Worm (Caenorhabditis elegans) whole organism, early embryonic: ENCODE results near the gene odd-2.

ENCODE experiments used
- B0310.2 ChIP-seq: sonication (generic microtip); optimal IDR thresholded peaks from 2 replicates; lab custom pipeline; 2016; ENCODE audit warnings: mild to moderate bottlenecking, missing genetic modification characterization, missing compliant biosample characterization
- ama-1 ChIP-seq: fragments of 150-350 bp; optimal IDR thresholded peaks from 2 replicates; lab custom pipeline; 2014
- ceh-13 ChIP-seq: fragments of 200-800 bp; sonication (Bioruptor generic); optimal IDR thresholded peaks from 2 replicates; lab custom pipeline; 2018; ENCODE audit warnings: mild to moderate bottlenecking, missing genetic modification characterization, missing compliant biosample characterization
- ets-7 ChIP-seq: sonication (generic microtip); optimal IDR thresholded peaks from 2 replicates; lab custom pipeline; 2016; ENCODE audit warnings: missing genotype, missing genetic modification characterization, missing compliant biosample characterization
- flt-1 ChIP-seq: fragments of 200-800 bp; sonication (Bioruptor generic); IDR thresholded peaks from 2 replicates; pipeline ENCODE4 v1.3.6; 2022; ENCODE audit warnings: missing genetic modification characterization, missing compliant biosample characterization
- scrt-1 ChIP-seq: fragments of 200-800 bp; sonication (Bioruptor generic); IDR thresholded peaks from 2 replicates; pipeline ENCODE4 v1.3.6; 2022; ENCODE audit warnings: missing genetic modification characterization, missing compliant biosample characterization
- tbx-37 ChIP-seq: fragments of 200-800 bp; sonication (Bioruptor generic); conservative IDR thresholded peaks from 2 replicates; pipeline ENCODE4 v1.3.6; 2022; ENCODE audit warnings: missing genetic modification reagents, missing genetic modification characterization, missing compliant biosample characterization

DNA sequence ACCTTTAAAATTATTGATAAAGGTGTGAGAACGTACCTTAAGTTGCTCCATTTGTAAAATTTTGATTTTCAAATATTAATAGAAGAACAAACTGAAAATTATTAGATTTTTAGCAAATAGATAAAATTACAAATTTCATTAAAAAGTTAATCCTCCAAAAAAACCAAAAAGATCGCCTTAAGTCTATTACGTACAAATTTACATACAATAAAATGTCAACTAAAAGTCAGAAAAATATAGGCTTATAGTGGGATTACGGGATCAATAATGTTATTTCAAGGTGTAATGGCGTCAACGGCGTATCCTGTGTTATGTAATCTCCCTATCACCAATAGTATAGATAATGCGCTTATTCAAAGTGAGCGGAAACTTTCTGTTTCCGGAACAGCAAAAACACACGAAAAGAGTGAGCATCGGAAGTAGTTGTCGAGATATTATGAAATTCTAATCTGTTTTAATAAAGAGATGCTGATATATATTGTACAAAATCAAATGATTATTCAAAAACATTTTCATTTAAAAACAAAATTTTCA lies 33.9 kb upstream of the odd-2 start, which contains the start of gene ceh-54:
- no peak for TF ChIP-seq ama-1 (lab: Kevin White, UChicago)
- TF ChIP-seq ets-7 (tag; lab: Kevin White, UChicago), result no peak
- TF ChIP-seq flt-1 (GFP tag; lab: Robert Waterston, UW), result no peak
- TF ChIP-seq scrt-1, result no peak
- TF ChIP-seq B0310.2 (tag; lab: Kevin White, UChicago), result no peak
- no peak for TF ChIP-seq tbx-37 (GFP tag; lab: Robert Waterston, UW)
- TF ChIP-seq ceh-13 (GFP tag; lab: Kevin White, UChicago), result no peak
